Worm (Caenorhabditis elegans): ENCODE measurements around the gene clec-71.
"Not testable (repeated sequence)": the region's sequence is repeated elsewhere in the genome, so short reads cannot be mapped to it uniquely, and the experiment has no call there.

clec-71 gene

DNA sequence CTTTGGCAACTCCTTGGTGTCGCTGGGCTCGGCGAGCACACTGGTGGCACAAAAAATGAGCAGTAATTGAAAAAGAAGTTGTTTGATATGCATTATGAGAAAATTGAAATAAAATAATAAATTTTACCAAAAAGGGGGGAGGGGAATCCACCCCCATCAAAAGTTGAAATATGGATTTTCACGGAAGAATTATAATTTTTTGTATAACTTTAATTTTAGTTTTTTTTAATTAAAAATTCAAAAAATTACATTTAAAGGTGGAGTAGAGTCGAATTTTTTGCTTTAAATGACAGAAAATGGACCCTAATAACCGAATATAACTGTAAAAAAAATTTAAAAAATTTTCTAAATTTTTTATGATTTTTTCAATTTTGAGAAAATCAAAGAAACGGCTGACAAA is 25.4 kb upstream of the clec-71 start, which contains the start of gene F56D6.18:
Gene F56D6.18, minus strand, starts transcription at position 101 of the 400 bp plus-strand sequence.
- not testable (repeated sequence) for TF ChIP-seq ztf-26 (tag; optimal IDR thresholded peaks at IDR 0.05); B0035.1 (tag; optimal IDR thresholded peaks at IDR 0.05); ztf-3 (GFP tag; optimal IDR thresholded peaks at IDR 0.05)

DNA sequence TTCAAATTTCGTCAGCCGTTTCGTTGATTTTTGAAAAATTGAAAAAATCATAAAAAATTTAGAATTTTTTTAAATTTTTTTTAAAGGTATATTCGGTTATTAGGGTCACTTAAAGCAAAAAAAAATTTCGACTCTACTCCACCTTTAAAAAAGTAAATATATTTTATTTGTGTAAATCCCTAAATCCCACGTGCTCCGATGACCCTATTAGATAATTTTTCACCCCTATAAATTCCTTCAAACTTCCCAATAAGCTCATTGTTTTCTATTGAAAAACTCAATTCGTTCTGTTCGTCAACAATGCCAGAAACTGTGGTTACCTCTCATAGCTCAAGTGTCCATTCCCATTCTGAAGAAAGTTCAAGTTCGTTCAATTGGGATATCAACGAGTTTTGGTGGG is 24.7 kb upstream of the clec-71 start, which contains the start of gene F56D6.20:
Gene F56D6.20, plus strand, starts transcription at position 301 of the 400 bp plus-strand sequence.
- TF ChIP-seq nhr-80 (tag; optimal IDR thresholded peaks at IDR 0.05) (no peak), let-526 (GFP tag; IDR thresholded peaks at IDR 0.05) (no peak), lir-1 (GFP tag; conservative IDR thresholded peaks at IDR 0.05) (no peak), mel-28 (tag; optimal IDR thresholded peaks at IDR 0.05; ENCODE audit: borderline replicate concordance) (no peak), pbrm-1 (GFP tag; IDR thresholded peaks at IDR 0.05) (no peak), snpc-3.4 (tag; optimal IDR thresholded peaks at IDR 0.05) (no peak), zim-3 (tag; optimal IDR thresholded peaks at IDR 0.05) (no peak), B0261.1 (tag; optimal IDR thresholded peaks at IDR 0.05) (no peak), dox-1 (GFP tag; IDR thresholded peaks at IDR 0.05) (no peak), athp-1 (tag; optimal IDR thresholded peaks at IDR 0.05) (no peak), ztf-25 (GFP tag; IDR thresholded peaks at IDR 0.05) (no peak), F10E7.11 (tag; optimal IDR thresholded peaks at IDR 0.05) (no peak), ztf-22 (GFP tag; optimal IDR thresholded peaks at IDR 0.05) (no peak), ceh-91 (GFP tag; IDR thresholded peaks at IDR 0.05) (no peak), nfyb-1 (GFP tag; IDR thresholded peaks at IDR 0.05) (no peak)

ce11 chrIV:3914462-3914861 is 22.8 kb upstream of the clec-71 start, which contains the start of gene F56D6.19:
TSS of gene F56D6.19 (plus strand) at chrIV:3914762.
- TF ChIP-seq C17E4.6 (GFP tag; IDR thresholded peaks at IDR 0.05) (no peak), Y53F4B.3 (GFP tag; IDR thresholded peaks at IDR 0.05) (no peak), bed-1 (GFP tag; IDR thresholded peaks at IDR 0.05) (no peak), nfya-1 (tag; optimal IDR thresholded peaks at IDR 0.05; ENCODE audit: borderline replicate concordance, insufficient read depth) (no peak), lsy-27 (tag; optimal IDR thresholded peaks at IDR 0.05; ENCODE audit: borderline replicate concordance, insufficient read depth) (no peak), Y56A3A.18 (GFP tag; IDR thresholded peaks at IDR 0.05) (no peak), gei-17 (GFP tag; optimal IDR thresholded peaks at IDR 0.05) (no peak), Y67H2A.10 (GFP tag; conservative IDR thresholded peaks at IDR 0.05) (no peak), ceh-58 (GFP tag; IDR thresholded peaks at IDR 0.05) (no peak), sdz-38 (tag; optimal IDR thresholded peaks at IDR 0.05) (no peak), ceh-40 (GFP tag; IDR thresholded peaks at IDR 0.05) (no peak), madf-6 (GFP tag; IDR thresholded peaks at IDR 0.05) (no peak), nhr-90 (tag; optimal IDR thresholded peaks at IDR 0.05) (no peak), nhr-179 (tag; optimal IDR thresholded peaks at IDR 0.05) (no peak), pha-4 (tag; optimal IDR thresholded peaks at IDR 0.05) (no peak), hmg-1.2 (GFP tag; IDR thresholded peaks at IDR 0.05) (no peak), ceh-79 (tag; optimal IDR thresholded peaks at IDR 0.05) (no peak), sea-2 (GFP tag; IDR thresholded peaks at IDR 0.05) (no peak), egl-44 (GFP tag; IDR thresholded peaks at IDR 0.05) (no peak)

Data from whole organism, young adult.